Worm (Caenorhabditis elegans) whole organism, mixed stage, embryonic: ENCODE data around the gene F26C11.4.

Experiments
- bed-3 ChIP-seq: fragments of 200-800 bp; sonication (Bioruptor generic); optimal IDR thresholded peaks from 3 replicates; lab custom pipeline; 2018; ENCODE audit warnings: mild to moderate bottlenecking, missing genetic modification characterization, moderate library complexity, missing compliant biosample characterization
- ces-1 ChIP-seq: fragments of 150-350 bp; optimal IDR thresholded peaks from 2 replicates; lab custom pipeline; 2014; ENCODE audit warnings: missing biosample characterization, missing genetic modification reagents, missing genetic modification characterization
- elt-1 ChIP-seq: sonication (generic microtip); optimal IDR thresholded peaks from 2 replicates; lab custom pipeline; 2017; ENCODE audit warnings: missing genetic modification characterization, mild to moderate bottlenecking, missing compliant biosample characterization, antibody characterized with exemption, moderate library complexity, borderline replicate concordance; ENCODE audit not compliant: insufficient read depth
- ham-2 ChIP-seq: fragments of 200-800 bp; sonication (Bioruptor generic); optimal IDR thresholded peaks from 2 replicates; lab custom pipeline; 2018; ENCODE audit warnings: mild to moderate bottlenecking, missing genetic modification characterization, missing compliant biosample characterization
- hlh-1 ChIP-seq: fragments of 150-350 bp; optimal IDR thresholded peaks from 2 replicates; lab custom pipeline; 2014; ENCODE audit warnings: missing biosample characterization, missing genetic modification reagents, missing genetic modification characterization
- lin-13 ChIP-seq: fragments of 150-350 bp; optimal IDR thresholded peaks from 2 replicates; lab custom pipeline; 2014; ENCODE audit warnings: missing biosample characterization, missing genetic modification characterization
- lsy-2 ChIP-seq: fragments of 150-350 bp; optimal IDR thresholded peaks from 2 replicates; lab custom pipeline; 2014; ENCODE audit warnings: missing biosample characterization, missing genetic modification characterization
- nhr-12 ChIP-seq: fragments of 150-350 bp; optimal IDR thresholded peaks from 2 replicates; lab custom pipeline; 2014; ENCODE audit warnings: missing biosample characterization, missing genetic modification characterization
- nhr-237 ChIP-seq: fragments of 150-350 bp; optimal IDR thresholded peaks from 2 replicates; lab custom pipeline; 2014; ENCODE audit warnings: missing biosample characterization, missing genetic modification characterization
- pha-4 ChIP-seq: fragments of 150-350 bp; optimal IDR thresholded peaks from 2 replicates; lab custom pipeline; 2018; ENCODE audit warnings: missing biosample characterization, missing genetic modification reagents, missing genetic modification characterization
- snpc-4 ChIP-seq: fragments of 150-350 bp; optimal IDR thresholded peaks from 2 replicates; lab custom pipeline; 2014; ENCODE audit warnings: missing biosample characterization, missing genetic modification characterization
- unc-62 ChIP-seq: fragments of 150-350 bp; optimal IDR thresholded peaks from 2 replicates; lab custom pipeline; 2014; ENCODE audit warnings: missing biosample characterization, missing genetic modification reagents, missing genetic modification characterization

DNA sequence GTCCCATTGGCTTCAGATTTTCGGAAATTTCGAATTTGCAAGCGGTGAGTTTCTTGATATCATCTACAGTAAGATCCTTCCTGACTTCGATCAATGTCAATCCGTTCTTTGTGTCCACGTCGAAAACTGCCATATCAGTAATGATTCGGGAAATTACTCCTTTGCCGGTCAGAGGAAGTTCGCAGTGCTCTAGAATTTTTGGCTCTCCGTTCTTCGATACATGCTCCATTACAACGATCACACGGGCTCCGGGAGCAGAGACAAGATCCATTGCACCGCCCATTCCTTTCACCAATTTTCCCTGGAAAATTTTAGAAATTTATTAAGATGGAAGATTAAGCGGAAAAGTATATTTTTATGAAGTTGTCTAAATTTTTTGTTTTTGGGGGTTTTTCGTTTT lies 18.5 kb upstream of the F26C11.4 start:
- TF ChIP-seq snpc-4 (tag; lab: Kevin White, UChicago): no peak
- no peak for TF ChIP-seq hlh-1
- no peak for TF ChIP-seq unc-62 (GFP tag; lab: Kevin White, UChicago)
- no peak for TF ChIP-seq pha-4 (tag; lab: Kevin White, UChicago)
- TF ChIP-seq lsy-2 (tag; lab: Kevin White, UChicago): no peak
- no peak for TF ChIP-seq ces-1 (GFP tag; lab: Kevin White, UChicago)
- no peak for TF ChIP-seq nhr-237 (tag; lab: Kevin White, UChicago)
- TF ChIP-seq elt-1 (tag; lab: Kevin White, UChicago): no peak
- TF ChIP-seq bed-3 (GFP tag; lab: Kevin White, UChicago): no peak
- TF ChIP-seq nhr-12 (tag; lab: Kevin White, UChicago): no peak
- TF ChIP-seq lin-13 (tag; lab: Kevin White, UChicago): no peak
- no peak for TF ChIP-seq ham-2
